Worm (Caenorhabditis elegans): ENCODE data around the gene str-135.

DNA sequence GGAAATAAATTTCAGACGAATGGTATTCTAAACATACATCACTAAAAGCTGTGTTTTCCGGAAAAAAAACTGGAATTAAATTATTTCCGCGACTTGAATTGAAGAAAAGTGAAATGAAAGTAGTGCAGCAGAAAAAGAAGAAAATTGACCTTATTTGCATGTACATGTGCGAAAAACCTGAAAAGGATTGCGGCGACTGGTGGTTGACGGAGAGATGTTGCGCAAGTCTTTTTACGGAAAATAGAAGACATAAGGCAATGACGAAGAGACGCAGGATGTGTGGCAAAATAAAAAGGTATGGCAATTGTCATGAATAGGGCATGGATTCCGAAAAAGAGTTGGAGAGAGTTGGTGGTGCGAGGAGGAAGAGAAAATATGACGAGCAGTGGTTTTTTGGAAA lies 25.7 kb downstream of the str-135 start:
- TF ChIP-seq lin-13 (GFP tag; optimal IDR thresholded peaks at IDR 0.05): no peak
- no peak for TF ChIP-seq nhr-41 (GFP tag; IDR thresholded peaks at IDR 0.05)
- no peak for TF ChIP-seq spr-1 (tag; optimal IDR thresholded peaks at IDR 0.05)
- TF ChIP-seq dve-1 (tag; optimal IDR thresholded peaks at IDR 0.05; ENCODE audit: insufficient read depth): no peak
- TF ChIP-seq nhr-11 (tag; optimal IDR thresholded peaks at IDR 0.05): no peak
- TF ChIP-seq unc-39 (tag; optimal IDR thresholded peaks at IDR 0.05): no peak
- no peak for TF ChIP-seq vab-7 (GFP tag; IDR thresholded peaks at IDR 0.05)
- TF ChIP-seq nhr-28 (tag; optimal IDR thresholded peaks at IDR 0.05): no peak

Data from whole organism, L4 larva.